Worm (Caenorhabditis elegans): ENCODE measurements around the gene daf-36.
A peak's percentile ranks its signal among the peaks of the same experiment; 100 is the strongest.

Gene daf-36

ce11 chrV:10173653-10174052 is 51.9 kb downstream of the daf-36 start, which contains the start of gene egl-3:
egl-3 (minus strand) TSS chrV:10173753.
- TF ChIP-seq unc-62 (GFP tag; optimal IDR thresholded peaks at IDR 0.05 in 1 of 2), result peak in 1 of 2 experiments; percentile 26
- no peak for TF ChIP-seq unc-62 (tag; optimal IDR thresholded peaks at IDR 0.05)
- no peak for TF ChIP-seq D1046.2 (GFP tag; IDR thresholded peaks at IDR 0.05)
